Worm (Caenorhabditis elegans) whole organism, young adult: ENCODE results near the gene Y53C12A.6.
A peak's percentile ranks its signal among the peaks of the same experiment; 100 is the strongest.

Source experiments
- B0336.3 ChIP-seq: fragments of 200-800 bp; sonication (Bioruptor generic); IDR thresholded peaks from 2 replicates; pipeline ENCODE4 v1.3.6; 2022; ENCODE audit warnings: missing genetic modification characterization, missing compliant biosample characterization
- F37B4.10 ChIP-seq: fragments of 200-800 bp; sonication (Bioruptor generic); IDR thresholded peaks from 2 replicates; pipeline ENCODE4 v1.3.6; 2022; ENCODE audit warnings: missing genetic modification characterization, missing compliant biosample characterization
- F55B11.4 ChIP-seq: sonication (generic microtip); optimal IDR thresholded peaks from 2 replicates; lab custom pipeline; 2016; ENCODE audit warnings: missing compliant biosample characterization, missing genetic modification characterization, borderline replicate concordance; ENCODE audit not compliant: insufficient read depth
- K11D2.4 ChIP-seq: fragments of 200-800 bp; sonication (Bioruptor generic); IDR thresholded peaks from 2 replicates; pipeline ENCODE4 v1.3.6; 2022; ENCODE audit warnings: missing genetic modification reagents, missing genetic modification characterization, missing compliant biosample characterization
- Y53F4B.3 ChIP-seq: fragments of 200-800 bp; sonication (Bioruptor generic); IDR thresholded peaks from 2 replicates; pipeline ENCODE4 v1.3.6; 2022; ENCODE audit warnings: missing genetic modification reagents, missing genetic modification characterization, missing compliant biosample characterization
- Y56A3A.18 ChIP-seq: fragments of 200-800 bp; sonication (Bioruptor generic); IDR thresholded peaks from 2 replicates; pipeline ENCODE4 v1.3.6; 2022; ENCODE audit warnings: missing genetic modification reagents, missing genetic modification characterization, missing compliant biosample characterization
- aptf-2 ChIP-seq: fragments of 200-800 bp; sonication (Bioruptor generic); conservative IDR thresholded peaks from 2 replicates; pipeline ENCODE4 v1.3.6; 2022; ENCODE audit warnings: missing genetic modification reagents, missing genetic modification characterization, missing compliant biosample characterization
- aptf-3 ChIP-seq: fragments of 200-800 bp; sonication (Bioruptor generic); IDR thresholded peaks from 2 replicates; pipeline ENCODE4 v1.3.6; 2022; ENCODE audit warnings: missing genetic modification characterization, missing compliant biosample characterization
- atf-7 ChIP-seq: sonication (generic microtip); optimal IDR thresholded peaks from 2 replicates; lab custom pipeline; 2017; ENCODE audit warnings: mild to moderate bottlenecking, missing genetic modification characterization, missing compliant biosample characterization
- attf-3 ChIP-seq: fragments of 200-800 bp; sonication (Bioruptor generic); conservative IDR thresholded peaks from 2 replicates; pipeline ENCODE4 v1.3.6; 2022; ENCODE audit warnings: missing genetic modification reagents, missing genetic modification characterization, missing compliant biosample characterization
- attf-5 ChIP-seq: fragments of 200-800 bp; sonication (Bioruptor generic); optimal IDR thresholded peaks from 2 replicates; lab custom pipeline; 2018; ENCODE audit warnings: mild to moderate bottlenecking, missing genetic modification characterization, missing compliant biosample characterization
- attf-6 ChIP-seq: fragments of 200-800 bp; sonication (Bioruptor generic); IDR thresholded peaks from 2 replicates; pipeline ENCODE4 v1.3.6; 2022; ENCODE audit warnings: missing genetic modification reagents, missing genetic modification characterization, missing compliant biosample characterization
- bed-1 ChIP-seq: fragments of 200-800 bp; sonication (Bioruptor generic); IDR thresholded peaks from 2 replicates; pipeline ENCODE4 v1.3.6; 2022; ENCODE audit warnings: missing genetic modification reagents, missing genetic modification characterization, missing compliant biosample characterization
- bed-2 ChIP-seq: fragments of 200-800 bp; sonication (Bioruptor generic); IDR thresholded peaks from 2 replicates; pipeline ENCODE4 v1.3.6; 2022; ENCODE audit warnings: missing genetic modification reagents, missing genetic modification characterization, missing compliant biosample characterization
- ccch-3 ChIP-seq: fragments of 200-800 bp; sonication (Bioruptor generic); optimal IDR thresholded peaks from 2 replicates; lab custom pipeline; 2018; ENCODE audit warnings: mild to moderate bottlenecking, missing genetic modification characterization, missing compliant biosample characterization
- cebp-1 ChIP-seq, 2 experiments: fragments of 200-800 bp in 1 of 2; sonication (Bioruptor generic) in 1 of 2; sonication (generic microtip) in 1 of 2; IDR thresholded peaks in 1 of 2; optimal IDR thresholded peaks in 1 of 2; 2 replicates each; pipeline versions ENCODE4 v1.3.6 to Lab custom; 2017 to 2022; ENCODE audit warnings: missing compliant biosample characterization in 2 of 2, missing genetic modification characterization in 2 of 2, mild to moderate bottlenecking in 1 of 2, missing genetic modification reagents in 1 of 2, moderate library complexity in 1 of 2
- ceh-40 ChIP-seq: fragments of 200-800 bp; sonication (Bioruptor generic); IDR thresholded peaks from 2 replicates; pipeline ENCODE4 v1.3.6; 2022; ENCODE audit warnings: missing genetic modification characterization, missing compliant biosample characterization
- chd-7 ChIP-seq: sonication (generic microtip); optimal IDR thresholded peaks from 2 replicates; lab custom pipeline; 2016; ENCODE audit warnings: mild to moderate bottlenecking, missing genetic modification characterization, moderate library complexity, missing compliant biosample characterization
- dox-1 ChIP-seq: fragments of 200-800 bp; sonication (Bioruptor generic); IDR thresholded peaks from 2 replicates; pipeline ENCODE4 v1.3.6; 2022; ENCODE audit warnings: missing genetic modification reagents, missing genetic modification characterization, missing compliant biosample characterization
- efl-1 ChIP-seq: fragments of 150-350 bp; optimal IDR thresholded peaks from 2 replicates; lab custom pipeline; 2014; ENCODE audit warnings: missing biosample characterization, missing genetic modification reagents, missing genetic modification characterization
- ets-4 ChIP-seq: fragments of 200-800 bp; sonication (Bioruptor generic); optimal IDR thresholded peaks from 2 replicates; lab custom pipeline; 2018; ENCODE audit warnings: mild to moderate bottlenecking, missing genetic modification characterization, missing compliant biosample characterization
- fkh-3 ChIP-seq: sonication (generic microtip); optimal IDR thresholded peaks from 2 replicates; lab custom pipeline; 2016; ENCODE audit warnings: mild to moderate bottlenecking, missing genetic modification characterization, missing compliant biosample characterization
- hlh-26 ChIP-seq: fragments of 200-800 bp; sonication (Bioruptor generic); conservative IDR thresholded peaks from 2 replicates; pipeline ENCODE4 v1.3.6; 2022; ENCODE audit warnings: missing genetic modification reagents, missing genetic modification characterization, missing compliant biosample characterization
- hmg-1.2 ChIP-seq: fragments of 200-800 bp; sonication (Bioruptor generic); IDR thresholded peaks from 2 replicates; pipeline ENCODE4 v1.3.6; 2022; ENCODE audit warnings: missing genetic modification reagents, missing genetic modification characterization, missing compliant biosample characterization
- hmg-20 ChIP-seq: fragments of 200-800 bp; sonication (Bioruptor generic); IDR thresholded peaks from 2 replicates; pipeline ENCODE4 v1.3.6; 2022; ENCODE audit warnings: missing genetic modification reagents, missing genetic modification characterization, missing compliant biosample characterization
- let-607 ChIP-seq, 2 experiments: fragments of 200-800 bp in 1 of 2; sonication (Bioruptor generic) in 1 of 2; sonication (generic microtip) in 1 of 2; optimal IDR thresholded peaks; 2 replicates each; lab custom pipeline; 2016 to 2018; ENCODE audit warnings: mild to moderate bottlenecking in 2 of 2, missing compliant biosample characterization in 2 of 2, missing genetic modification characterization in 2 of 2, moderate library complexity in 2 of 2, missing genotype in 1 of 2
- madf-10 ChIP-seq: sonication (generic microtip); optimal IDR thresholded peaks from 2 replicates; lab custom pipeline; 2016; ENCODE audit warnings: mild to moderate bottlenecking, missing genetic modification characterization, missing compliant biosample characterization
- madf-3 ChIP-seq: fragments of 200-800 bp; sonication (Bioruptor generic); IDR thresholded peaks from 2 replicates; pipeline ENCODE4 v1.3.6; 2022; ENCODE audit warnings: missing genetic modification reagents, missing genetic modification characterization, missing compliant biosample characterization
- madf-8 ChIP-seq: fragments of 200-800 bp; sonication (Bioruptor generic); conservative IDR thresholded peaks from 2 replicates; pipeline ENCODE4 v1.3.6; 2022; ENCODE audit warnings: missing genetic modification reagents, missing genetic modification characterization, missing compliant biosample characterization
- mcd-1 ChIP-seq: fragments of 200-800 bp; sonication (Bioruptor generic); IDR thresholded peaks from 2 replicates; pipeline ENCODE4 v1.3.6; 2022; ENCODE audit warnings: missing genetic modification reagents, missing genetic modification characterization, missing compliant biosample characterization
- mel-28 ChIP-seq: sonication (generic microtip); optimal IDR thresholded peaks from 2 replicates; lab custom pipeline; 2016; ENCODE audit warnings: borderline replicate concordance, mild to moderate bottlenecking, missing genetic modification characterization, missing compliant biosample characterization
- nfyb-1 ChIP-seq: fragments of 200-800 bp; sonication (Bioruptor generic); IDR thresholded peaks from 2 replicates; pipeline ENCODE4 v1.3.6; 2022; ENCODE audit warnings: missing genetic modification reagents, missing genetic modification characterization, missing compliant biosample characterization
- nhr-120 ChIP-seq: fragments of 200-800 bp; sonication (Bioruptor generic); IDR thresholded peaks from 2 replicates; pipeline ENCODE4 v1.3.6; 2022; ENCODE audit warnings: missing genetic modification characterization, missing compliant biosample characterization
- nhr-27 ChIP-seq: fragments of 200-800 bp; sonication (Bioruptor generic); optimal IDR thresholded peaks from 2 replicates; lab custom pipeline; 2018; ENCODE audit warnings: mild to moderate bottlenecking, missing genetic modification characterization, moderate library complexity, missing compliant biosample characterization
- nhr-80 ChIP-seq: sonication (generic microtip); optimal IDR thresholded peaks from 2 replicates; lab custom pipeline; 2016; ENCODE audit warnings: missing genetic modification characterization, missing compliant biosample characterization
- nhr-90 ChIP-seq: sonication (generic microtip); optimal IDR thresholded peaks from 2 replicates; lab custom pipeline; 2016; ENCODE audit warnings: missing genotype, mild to moderate bottlenecking, missing genetic modification characterization, missing compliant biosample characterization
- pbrm-1 ChIP-seq: fragments of 200-800 bp; sonication (Bioruptor generic); IDR thresholded peaks from 2 replicates; pipeline ENCODE4 v1.3.6; 2022; ENCODE audit warnings: missing genetic modification reagents, missing genetic modification characterization, missing compliant biosample characterization
- pha-4 ChIP-seq: fragments of 150-350 bp; sonication (generic microtip); optimal IDR thresholded peaks from 2 replicates; lab custom pipeline; 2014; ENCODE audit warnings: missing biosample characterization, missing genetic modification reagents, missing genetic modification characterization
- snpc-3.4 ChIP-seq: sonication (generic microtip); optimal IDR thresholded peaks from 2 replicates; lab custom pipeline; 2017; ENCODE audit warnings: missing genetic modification characterization, mild to moderate bottlenecking, missing compliant biosample characterization, antibody characterized with exemption, moderate library complexity, missing genotype, missing genetic modification reagents
- snpc-4 ChIP-seq, 5 experiments: fragments of 150-350 bp in 1 of 5; sonication (generic microtip) in 4 of 5; optimal IDR thresholded peaks; 2 replicates each; lab custom pipeline; 2014 to 2018; ENCODE audit warnings: missing genetic modification characterization in 5 of 5, missing biosample characterization in 3 of 5, antibody characterized with exemption in 2 of 5, mild to moderate bottlenecking in 2 of 5, missing compliant biosample characterization in 2 of 5, missing genotype in 2 of 5, moderate library complexity in 2 of 5, missing genetic modification reagents in 1 of 5
- somi-1 ChIP-seq: fragments of 200-800 bp; sonication (Bioruptor generic); optimal IDR thresholded peaks from 2 replicates; lab custom pipeline; 2018; ENCODE audit warnings: mild to moderate bottlenecking, missing genetic modification characterization, missing compliant biosample characterization
- zim-3 ChIP-seq: sonication (generic microtip); optimal IDR thresholded peaks from 2 replicates; lab custom pipeline; 2017; ENCODE audit warnings: mild to moderate bottlenecking, missing genetic modification characterization, moderate library complexity, missing compliant biosample characterization
- ztf-25 ChIP-seq: fragments of 200-800 bp; sonication (Bioruptor generic); IDR thresholded peaks from 2 replicates; pipeline ENCODE4 v1.3.6; 2022; ENCODE audit warnings: missing genetic modification reagents, missing genetic modification characterization, missing compliant biosample characterization
- ztf-3 ChIP-seq: fragments of 200-800 bp; sonication (Bioruptor generic); optimal IDR thresholded peaks from 2 replicates; lab custom pipeline; 2018; ENCODE audit warnings: mild to moderate bottlenecking, missing genetic modification characterization, missing compliant biosample characterization

Gene Y53C12A.6

DNA sequence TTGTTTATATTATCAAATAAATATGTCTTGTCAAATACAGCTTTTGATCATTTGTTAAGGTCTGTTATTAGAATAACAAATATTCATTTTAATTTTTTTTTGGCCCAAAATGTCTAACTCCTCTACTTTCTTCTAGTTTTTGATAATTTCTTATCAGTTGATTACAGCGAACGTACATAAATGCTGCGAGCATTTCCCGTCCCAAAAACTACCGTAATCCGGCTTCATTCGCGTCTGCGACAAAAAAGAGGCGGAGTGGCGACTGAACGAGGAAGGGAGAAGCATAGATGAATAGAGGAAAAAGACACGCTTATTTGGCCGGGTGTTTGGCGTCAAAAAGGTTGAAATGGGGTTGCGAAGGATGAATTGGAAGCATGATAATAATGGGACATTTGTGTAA, 22.7 kb upstream of the Y53C12A.6 start (continued):
- no peak for TF ChIP-seq cebp-1 (GFP tag; IDR thresholded peaks at IDR 0.05; lab: Robert Waterston, UW)
- peak; percentile 26 for TF ChIP-seq cebp-1 (tag; optimal IDR thresholded peaks at IDR 0.05; lab: Kevin White, UChicago)
- 0 out of 2 replicates have a peak, but pooled peaks have one; percentile 41 for TF ChIP-seq pbrm-1 (GFP tag; lab: Robert Waterston, UW)
- TF ChIP-seq ccch-3: no peak
- peak; percentile 3 for TF ChIP-seq ets-4 (GFP tag; lab: Kevin White, UChicago)
- 0 out of 2 replicates have a peak, but pooled peaks have one; percentile 61 for TF ChIP-seq madf-3 (GFP tag; lab: Robert Waterston, UW)

DNA sequence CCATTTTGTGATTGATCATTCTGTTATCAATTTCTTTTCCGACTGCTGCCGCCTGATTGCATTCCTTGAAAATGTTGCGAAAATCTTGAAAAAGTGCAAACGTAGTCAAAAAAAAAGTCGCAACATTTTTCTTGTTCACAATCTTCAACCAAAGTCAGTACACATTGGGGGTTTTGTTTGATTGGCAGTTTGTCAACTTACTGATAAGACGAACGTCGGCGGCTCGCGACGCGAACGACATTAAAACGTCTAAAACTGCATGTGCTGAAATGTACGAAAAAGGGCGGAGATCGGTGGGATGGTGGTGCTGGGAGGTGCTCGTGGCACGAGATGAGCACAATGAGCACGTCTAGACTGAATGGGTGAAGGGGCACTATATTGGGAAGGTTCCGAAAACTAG, 21.0 kb upstream of the Y53C12A.6 start:
- peak; percentile 64 for TF ChIP-seq dox-1 (GFP tag; lab: Robert Waterston, UW)
- TF ChIP-seq chd-7 (tag; lab: Kevin White, UChicago): peak; percentile 67
- no peak for TF ChIP-seq madf-8 (GFP tag; lab: Robert Waterston, UW)
- TF ChIP-seq pha-4 (tag; lab: Kevin White, UChicago): peak; percentile 56
- TF ChIP-seq bed-1 (GFP tag; lab: Robert Waterston, UW): no peak
- peak; percentile 12 for TF ChIP-seq madf-10 (tag; lab: Kevin White, UChicago)
- TF ChIP-seq mcd-1: peak; percentile 33; the same call in 1 of the 2 replicates
- TF ChIP-seq ets-4 (GFP tag; lab: Kevin White, UChicago): peak; percentile 42
- peak; percentile 23 for TF ChIP-seq atf-7 (tag; lab: Kevin White, UChicago)
- no peak for TF ChIP-seq K11D2.4 (GFP tag; lab: Robert Waterston, UW)
- 0 out of 2 replicates have a peak, but pooled peaks have one; percentile 40 for TF ChIP-seq Y56A3A.18
- TF ChIP-seq somi-1 (GFP tag; lab: Kevin White, UChicago): no peak
- TF ChIP-seq F55B11.4 (tag; lab: Kevin White, UChicago): no peak
- TF ChIP-seq fkh-3 (tag; lab: Kevin White, UChicago): no peak
- TF ChIP-seq efl-1: no peak
- no peak for TF ChIP-seq Y53F4B.3 (GFP tag; lab: Robert Waterston, UW)
- peak; percentile 76; the same call in 1 of the 2 replicates for TF ChIP-seq B0336.3
- peak; percentile 85 to 91 for TF ChIP-seq let-607 (tag; optimal IDR thresholded peaks at IDR 0.05; lab: Kevin White, UChicago)
- 0 out of 2 replicates have a peak, but pooled peaks have one; percentile 24 for TF ChIP-seq cebp-1 (GFP tag; IDR thresholded peaks at IDR 0.05; lab: Robert Waterston, UW)
- peak; percentile 69 for TF ChIP-seq cebp-1 (tag; optimal IDR thresholded peaks at IDR 0.05; lab: Kevin White, UChicago)
- TF ChIP-seq snpc-3.4 (tag; lab: Kevin White, UChicago): peak; percentile 16
- TF ChIP-seq hmg-1.2 (GFP tag; lab: Robert Waterston, UW): peak; percentile 35; the same call in 1 of the 2 replicates
- TF ChIP-seq nhr-80 (tag; lab: Kevin White, UChicago): peak; percentile 92
- peak; percentile 70 for TF ChIP-seq attf-5
- no peak for TF ChIP-seq attf-6
- no peak for TF ChIP-seq hlh-26
- no peak for TF ChIP-seq nhr-120 (GFP tag; lab: Robert Waterston, UW)
- TF ChIP-seq aptf-2 (GFP tag; lab: Robert Waterston, UW): no peak
- 0 out of 2 replicates have a peak, but pooled peaks have one; percentile 30 for TF ChIP-seq F37B4.10 (GFP tag; lab: Robert Waterston, UW)
- no peak for TF ChIP-seq bed-2 (GFP tag; lab: Robert Waterston, UW)
- peak; percentile 34 for TF ChIP-seq nhr-90 (tag; lab: Kevin White, UChicago)
- peak; percentile 43; the same call in 1 of the 2 replicates for TF ChIP-seq ztf-25 (GFP tag; lab: Robert Waterston, UW)
- no peak for TF ChIP-seq ztf-3
- TF ChIP-seq hmg-20 (GFP tag; lab: Robert Waterston, UW): no peak
- TF ChIP-seq ceh-40 (GFP tag; lab: Robert Waterston, UW): no peak
- peak; percentile 30 for TF ChIP-seq zim-3 (tag; lab: Kevin White, UChicago)
- no peak for TF ChIP-seq snpc-4 (GFP tag; optimal IDR thresholded peaks at IDR 0.05; lab: Kevin White, UChicago)
- peak in 3 of 4 experiments; percentile 3 to 31 (median 15) for TF ChIP-seq snpc-4 (tag; optimal IDR thresholded peaks at IDR 0.05; lab: Kevin White, UChicago)
- 0 out of 2 replicates have a peak, but pooled peaks have one; percentile 42 for TF ChIP-seq aptf-3
- TF ChIP-seq mel-28 (tag; lab: Kevin White, UChicago): no peak
- TF ChIP-seq attf-3: no peak
- TF ChIP-seq nhr-27: no peak
- TF ChIP-seq pbrm-1 (GFP tag; lab: Robert Waterston, UW): peak; percentile 30; the same call in 1 of the 2 replicates
- TF ChIP-seq nfyb-1: 0 out of 2 replicates have a peak, but pooled peaks have one; percentile 24
